Worm (Caenorhabditis elegans) whole organism, L1 larva: ENCODE results near the gene K07F5.7.
A peak's percentile ranks its signal among the peaks of the same experiment; 100 is the strongest.

Experiments
- ceh-82 ChIP-seq, 3 experiments: fragments of 150-350 bp in 1 of 3; sonication (generic microtip) in 2 of 3; optimal IDR thresholded peaks; 2 replicates each; lab custom pipeline; 2014 to 2017; ENCODE audit warnings: missing biosample characterization in 3 of 3, missing genetic modification characterization in 3 of 3
- tbx-2 ChIP-seq: sonication (generic microtip); optimal IDR thresholded peaks from 2 replicates; lab custom pipeline; 2016; ENCODE audit warnings: missing genetic modification characterization, missing compliant biosample characterization
- unc-62 ChIP-seq: fragments of 150-350 bp; optimal IDR thresholded peaks from 2 replicates; lab custom pipeline; 2014; ENCODE audit warnings: missing biosample characterization, missing genetic modification reagents, missing genetic modification characterization

DNA sequence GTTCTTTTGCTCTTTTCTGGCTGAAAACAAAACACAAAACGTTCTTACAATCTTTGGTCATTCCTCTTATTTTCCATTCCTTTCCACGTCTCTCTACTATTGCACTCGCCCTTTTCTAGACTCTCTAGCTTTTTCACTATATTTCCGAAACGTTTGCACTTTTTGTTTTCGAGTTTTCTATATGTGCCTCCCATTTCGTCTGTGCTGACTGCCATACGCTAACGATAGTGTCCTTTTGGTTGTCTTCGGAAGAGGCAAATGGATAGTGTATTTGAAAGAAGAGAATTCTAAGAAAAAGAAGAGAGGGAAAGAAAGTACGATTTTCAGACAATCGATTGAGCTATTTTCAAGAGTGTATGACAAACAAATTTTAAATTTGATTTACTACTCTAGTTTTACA, 24.8 kb upstream of the K07F5.7 start:
- TF ChIP-seq tbx-2 (tag; lab: Kevin White, UChicago) = no peak
- TF ChIP-seq unc-62 (GFP tag; lab: Kevin White, UChicago) = no peak
- peak in 1 of 3 experiments; percentile 22 for TF ChIP-seq ceh-82 (tag; optimal IDR thresholded peaks at IDR 0.05; lab: Kevin White, UChicago)
